Fruit fly (Drosophila melanogaster) whole organism, embryonic: ENCODE results near the gene foxo.
A peak's percentile ranks its signal among the peaks of the same experiment; 100 is the strongest.

Experiments
- C15 ChIP-seq: fragments of 200-800 bp; sonication (Bioruptor generic); IDR thresholded peaks from 3 replicates; pipeline ENCODE4 v1.3.6; 2022; ENCODE audit warnings: missing biosample characterization, missing genetic modification characterization
- CG10209 ChIP-seq: fragments of 200-800 bp; sonication (Bioruptor generic); optimal IDR thresholded peaks from 3 replicates; lab custom pipeline; 2017; ENCODE audit warnings: missing biosample characterization, mild to moderate bottlenecking, missing genetic modification characterization, missing genetic modification reagents
- CG10462 ChIP-seq: fragments of 200-800 bp; sonication (Bioruptor generic); optimal IDR thresholded peaks from 2 replicates; lab custom pipeline; 2016; ENCODE audit warnings: missing biosample characterization, missing genetic modification characterization
- CG10543 ChIP-seq: fragments of 200-800 bp; sonication (Bioruptor generic); optimal IDR thresholded peaks from 3 replicates; lab custom pipeline; 2017; ENCODE audit warnings: missing biosample characterization, mild to moderate bottlenecking, missing genetic modification characterization, moderate library complexity
- CG12071 ChIP-seq: fragments of 200-800 bp; sonication (Bioruptor generic); optimal IDR thresholded peaks from 3 replicates; lab custom pipeline; 2018; ENCODE audit warnings: missing biosample characterization, mild to moderate bottlenecking, missing genetic modification characterization
- CG14667 ChIP-seq: fragments of 200-800 bp; sonication (Bioruptor generic); IDR thresholded peaks from 2 replicates; pipeline ENCODE4 v1.3.6; 2022; ENCODE audit warnings: missing biosample characterization, missing genetic modification characterization
- CG14860 ChIP-seq: fragments of 200-800 bp; sonication (Bioruptor generic); IDR thresholded peaks from 3 replicates; pipeline ENCODE4 v1.3.6; 2022; ENCODE audit warnings: missing biosample characterization, missing genetic modification characterization; ENCODE audit not compliant: partially characterized antibody
- CG16813 ChIP-seq: fragments of 200-800 bp; sonication (Bioruptor generic); IDR thresholded peaks from 3 replicates; pipeline ENCODE4 v1.3.6; 2022; ENCODE audit warnings: missing biosample characterization, missing genetic modification characterization; ENCODE audit not compliant: partially characterized antibody
- CG17361 ChIP-seq: fragments of 200-800 bp; sonication (Bioruptor generic); IDR thresholded peaks from 3 replicates; pipeline ENCODE4 v1.3.6; 2022; ENCODE audit warnings: missing biosample characterization, missing genetic modification characterization
- CG17802 ChIP-seq: fragments of 200-800 bp; sonication (Bioruptor generic); optimal IDR thresholded peaks from 2 replicates; lab custom pipeline; 2018; ENCODE audit warnings: missing biosample characterization, mild to moderate bottlenecking, missing genetic modification characterization, moderate library complexity
- CG17912 ChIP-seq: fragments of 200-800 bp; sonication (Bioruptor generic); optimal IDR thresholded peaks from 2 replicates; lab custom pipeline; 2018; ENCODE audit warnings: missing biosample characterization, mild to moderate bottlenecking, missing genetic modification characterization
- CG2199 ChIP-seq: fragments of 200-800 bp; sonication (Bioruptor generic); IDR thresholded peaks from 3 replicates; pipeline ENCODE4 v1.3.6; 2022; ENCODE audit warnings: missing biosample characterization, missing genetic modification characterization
- CG2202 ChIP-seq: fragments of 200-800 bp; sonication (Bioruptor generic); optimal IDR thresholded peaks from 2 replicates; lab custom pipeline; 2018; ENCODE audit warnings: missing biosample characterization, mild to moderate bottlenecking, missing genetic modification characterization
- CG2875 ChIP-seq: fragments of 200-800 bp; sonication (Bioruptor generic); optimal IDR thresholded peaks from 2 replicates; lab custom pipeline; 2017; ENCODE audit warnings: missing biosample characterization, mild to moderate bottlenecking, missing genetic modification characterization, missing genetic modification reagents
- CG30403 ChIP-seq: fragments of 200-800 bp; sonication (Bioruptor generic); optimal IDR thresholded peaks from 3 replicates; lab custom pipeline; 2016; ENCODE audit warnings: missing biosample characterization, missing genetic modification characterization
- CG30431 ChIP-seq: fragments of 200-800 bp; sonication (Bioruptor generic); optimal IDR thresholded peaks from 2 replicates; lab custom pipeline; 2017; ENCODE audit warnings: missing biosample characterization, missing genetic modification characterization
- CG31388 ChIP-seq: fragments of 200-800 bp; sonication (Bioruptor generic); optimal IDR thresholded peaks from 2 replicates; lab custom pipeline; 2016; ENCODE audit warnings: missing biosample characterization, missing genetic modification characterization
- CG34224 ChIP-seq: fragments of 200-800 bp; sonication (Bioruptor generic); IDR thresholded peaks from 3 replicates; pipeline ENCODE4 v1.3.6; 2022; ENCODE audit warnings: missing biosample characterization, missing genetic modification characterization; ENCODE audit not compliant: partially characterized antibody
- CG5953 ChIP-seq: fragments of 200-800 bp; sonication (Bioruptor generic); IDR thresholded peaks from 2 replicates; pipeline ENCODE4 v1.3.6; 2022; ENCODE audit warnings: missing biosample characterization, missing genetic modification characterization
- CG8359 ChIP-seq: fragments of 200-800 bp; sonication (Bioruptor generic); optimal IDR thresholded peaks from 2 replicates; lab custom pipeline; 2017; ENCODE audit warnings: missing biosample characterization, mild to moderate bottlenecking, missing genetic modification characterization, borderline replicate concordance
- Dad ChIP-seq: fragments of 200-800 bp; sonication (Bioruptor generic); optimal IDR thresholded peaks from 3 replicates; lab custom pipeline; 2016; ENCODE audit warnings: missing biosample characterization, missing genetic modification characterization
- Dip3 ChIP-seq: fragments of 200-800 bp; sonication (Bioruptor generic); optimal IDR thresholded peaks from 3 replicates; lab custom pipeline; 2016; ENCODE audit warnings: missing biosample characterization, missing genetic modification characterization
- Doc2 ChIP-seq: fragments of 200-800 bp; sonication (Bioruptor generic); IDR thresholded peaks from 2 replicates; pipeline ENCODE4 v1.3.6; 2022; ENCODE audit warnings: missing biosample characterization, missing genetic modification characterization
- E2f1 ChIP-seq: fragments of 200-800 bp; sonication (Bioruptor generic); IDR thresholded peaks from 2 replicates; pipeline ENCODE4 v1.3.6; 2022; ENCODE audit warnings: missing biosample characterization, missing genetic modification characterization
- Eip74EF ChIP-seq, 2 experiments: fragments of 200-800 bp in 1 of 2; fragments of >200 bp in 1 of 2; sonication (Bioruptor generic) in 1 of 2; optimal IDR thresholded peaks; 2 replicates each; lab custom pipeline; 2017 to 2019; ENCODE audit warnings: missing biosample characterization in 2 of 2, missing genetic modification characterization in 2 of 2, mild to moderate bottlenecking in 1 of 2, moderate library complexity in 1 of 2
- Hey ChIP-seq: fragments of 200-800 bp; sonication (Bioruptor generic); optimal IDR thresholded peaks from 3 replicates; lab custom pipeline; 2018; ENCODE audit warnings: missing biosample characterization, mild to moderate bottlenecking, missing genetic modification characterization
- Kr ChIP-seq: fragments of 200-800 bp; sonication (Bioruptor generic); optimal IDR thresholded peaks from 2 replicates; lab custom pipeline; 2017; ENCODE audit warnings: missing biosample characterization, mild to moderate bottlenecking, missing genetic modification characterization
- MTF-1 ChIP-seq: fragments of 200-800 bp; sonication (Bioruptor generic); optimal IDR thresholded peaks from 2 replicates; lab custom pipeline; 2018; ENCODE audit warnings: missing biosample characterization, mild to moderate bottlenecking, missing genetic modification characterization, borderline replicate concordance
- NK7.1 ChIP-seq: fragments of 200-800 bp; sonication (Bioruptor generic); optimal IDR thresholded peaks from 3 replicates; lab custom pipeline; 2016; ENCODE audit warnings: missing biosample characterization, missing genetic modification characterization
- al ChIP-seq: fragments of 200-800 bp; sonication (Bioruptor generic); IDR thresholded peaks from 2 replicates; pipeline ENCODE4 v1.3.6; 2022; ENCODE audit warnings: missing biosample characterization, missing genetic modification characterization
- bcd ChIP-seq: fragments of 200-800 bp; sonication (Bioruptor generic); optimal IDR thresholded peaks from 2 replicates; lab custom pipeline; 2017; ENCODE audit warnings: missing biosample characterization, mild to moderate bottlenecking, missing genetic modification characterization
- bsh ChIP-seq, 2 experiments: fragments of 200-800 bp; sonication (Bioruptor generic); optimal IDR thresholded peaks; 2 replicates each; lab custom pipeline; 2017 to 2018; ENCODE audit warnings: mild to moderate bottlenecking in 2 of 2, missing biosample characterization in 2 of 2, missing genetic modification characterization in 2 of 2, moderate library complexity in 1 of 2
- corto ChIP-seq: fragments of 200-800 bp; sonication (Bioruptor generic); optimal IDR thresholded peaks from 2 replicates; lab custom pipeline; 2016; ENCODE audit warnings: missing biosample characterization, mild to moderate bottlenecking, missing genetic modification characterization, moderate library complexity
- croc ChIP-seq: fragments of 200-800 bp; sonication (Bioruptor generic); conservative IDR thresholded peaks from 3 replicates; pipeline ENCODE4 v1.3.6; 2022; ENCODE audit warnings: missing biosample characterization, missing genetic modification characterization
- cwo ChIP-seq: fragments of 200-800 bp; sonication (Bioruptor generic); optimal IDR thresholded peaks from 3 replicates; lab custom pipeline; 2017; ENCODE audit warnings: missing biosample characterization, missing genetic modification characterization, mild to moderate bottlenecking, moderate library complexity, missing genetic modification reagents
- dati ChIP-seq: fragments of 200-800 bp; sonication (Bioruptor generic); IDR thresholded peaks from 2 replicates; pipeline ENCODE4 v1.3.6; 2022; ENCODE audit warnings: missing biosample characterization, missing genetic modification characterization
- en ChIP-seq: fragments of 200-800 bp; sonication (Bioruptor generic); optimal IDR thresholded peaks from 2 replicates; lab custom pipeline; 2016; ENCODE audit warnings: missing biosample characterization, missing genetic modification characterization
- ftz-f1 ChIP-seq: fragments of 200-800 bp; sonication (Bioruptor generic); optimal IDR thresholded peaks from 2 replicates; lab custom pipeline; 2016; ENCODE audit warnings: missing biosample characterization, missing genetic modification characterization
- gfzf ChIP-seq: fragments of 200-800 bp; sonication (Bioruptor generic); optimal IDR thresholded peaks from 2 replicates; lab custom pipeline; 2016; ENCODE audit warnings: missing biosample characterization, mild to moderate bottlenecking, missing genetic modification characterization, moderate library complexity
- ind ChIP-seq: fragments of 200-800 bp; sonication (Bioruptor generic); optimal IDR thresholded peaks from 3 replicates; lab custom pipeline; 2016; ENCODE audit warnings: missing biosample characterization, missing genetic modification characterization
- kah ChIP-seq: fragments of 200-800 bp; sonication (Bioruptor generic); optimal IDR thresholded peaks from 2 replicates; lab custom pipeline; 2018; ENCODE audit warnings: missing biosample characterization, mild to moderate bottlenecking, missing genetic modification characterization
- pum ChIP-seq: fragments of 200-800 bp; sonication (Bioruptor generic); optimal IDR thresholded peaks from 2 replicates; lab custom pipeline; 2016; ENCODE audit warnings: missing biosample characterization, missing genetic modification characterization
- ro ChIP-seq: fragments of 200-800 bp; sonication (Bioruptor generic); IDR thresholded peaks from 2 replicates; pipeline ENCODE4 v1.3.6; 2022; ENCODE audit warnings: missing biosample characterization, missing genetic modification characterization
- slbo ChIP-seq: fragments of 200-800 bp; sonication (Bioruptor generic); IDR thresholded peaks from 2 replicates; pipeline ENCODE4 v1.3.6; 2022; ENCODE audit warnings: missing biosample characterization, missing genetic modification characterization
- slp2 ChIP-seq: fragments of 200-800 bp; sonication (Bioruptor generic); optimal IDR thresholded peaks from 2 replicates; lab custom pipeline; 2016; ENCODE audit warnings: missing biosample characterization, missing genetic modification characterization
- sug ChIP-seq: fragments of 200-800 bp; optimal IDR thresholded peaks from 2 replicates; lab custom pipeline; 2019; ENCODE audit warnings: missing biosample characterization, mild to moderate bottlenecking, missing genetic modification characterization, moderate library complexity
- ttk ChIP-seq: fragments of 200-800 bp; sonication (Bioruptor generic); IDR thresholded peaks from 2 replicates; pipeline ENCODE4 v2.1.2; 2022; ENCODE audit warnings: missing biosample characterization, missing genetic modification characterization
- usp ChIP-seq: fragments of >200 bp; optimal IDR thresholded peaks from 2 replicates; lab custom pipeline; 2017; ENCODE audit warnings: missing biosample characterization, missing genetic modification characterization
- zfh1 ChIP-seq: fragments of 200-800 bp; sonication (Bioruptor generic); IDR thresholded peaks from 3 replicates; pipeline ENCODE4 v1.3.6; 2022; ENCODE audit warnings: missing biosample characterization, missing genetic modification characterization

Gene foxo

DNA sequence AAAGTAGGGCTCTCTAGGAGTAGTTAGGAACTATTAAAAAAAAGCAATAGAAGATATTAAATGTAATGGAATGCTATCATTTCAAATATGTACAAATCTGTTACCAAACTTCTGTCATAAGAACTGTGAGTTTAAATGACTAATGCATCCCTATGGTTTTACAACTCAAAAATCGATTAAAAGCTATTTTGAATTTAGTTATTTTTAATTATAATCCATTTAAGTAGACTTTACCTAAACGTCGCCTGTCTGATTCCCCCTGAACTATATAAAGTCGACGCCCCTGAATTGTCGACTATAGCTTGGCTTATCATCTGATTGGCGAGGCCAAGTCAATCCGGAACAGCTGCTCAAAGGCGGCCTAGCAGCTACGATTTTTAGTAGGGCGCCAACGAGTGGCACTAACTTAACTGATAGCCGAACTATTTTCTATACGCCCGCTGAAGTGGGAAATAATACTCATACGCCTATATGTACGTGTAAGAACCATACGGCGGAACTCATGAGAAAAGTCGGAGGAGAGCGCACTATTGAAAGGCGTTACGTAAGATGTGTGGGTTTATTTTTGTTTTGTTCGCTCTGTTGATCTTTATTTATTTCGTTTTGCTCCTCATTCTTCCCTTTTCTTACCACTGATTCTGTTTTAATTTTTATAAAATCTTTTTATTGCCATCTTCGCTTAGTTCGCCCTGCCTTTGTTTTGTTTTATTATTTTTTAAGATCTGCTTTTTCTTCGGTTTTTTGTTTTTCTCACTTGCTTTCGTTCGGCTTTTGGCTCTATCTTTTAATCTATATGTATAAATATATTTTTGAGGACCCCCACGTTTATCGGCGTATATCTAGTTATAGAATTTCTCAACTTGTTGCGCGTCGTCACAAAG is 5.5 kb downstream of the foxo start (continued):
- TF ChIP-seq CG31388 (GFP tag; lab: Kevin White, UChicago) = no peak
- peak; percentile 35 for TF ChIP-seq ftz-f1 (GFP tag; lab: Kevin White, UChicago)
- peak; percentile 41 for TF ChIP-seq kah
- TF ChIP-seq CG2202 (tag; lab: Kevin White, UChicago) = no peak
- no peak for TF ChIP-seq CG16813 (GFP tag; lab: Robert Waterston, UW)
- TF ChIP-seq CG17912 (GFP tag; lab: Kevin White, UChicago) = no peak
- TF ChIP-seq C15 = no peak
- no peak for TF ChIP-seq dati (GFP tag; lab: Robert Waterston, UW)
- TF ChIP-seq pum (GFP tag; lab: Kevin White, UChicago) = no peak
- TF ChIP-seq ro (GFP tag; lab: Robert Waterston, UW) = no peak
- peak; percentile 74 for TF ChIP-seq sug (tag; lab: Kevin White, UChicago)
- TF ChIP-seq Eip74EF (GFP tag; optimal IDR thresholded peaks at IDR 0.05; lab: Kevin White, UChicago) = peak in 1 of 2 experiments; percentile 19
- TF ChIP-seq slbo (GFP tag; lab: Robert Waterston, UW) = peak; percentile 60; the same call in 1 of the 2 replicates
- no peak for TF ChIP-seq CG10462 (GFP tag; lab: Kevin White, UChicago)
- TF ChIP-seq ind (GFP tag; lab: Kevin White, UChicago) = peak; percentile 11
- no peak for TF ChIP-seq ttk (GFP tag; lab: Robert Waterston, UW)
- peak; percentile 44 for TF ChIP-seq bcd
- TF ChIP-seq CG2199 (GFP tag; lab: Robert Waterston, UW) = peak; percentile 85; the same call in 2 of the 3 replicates
- TF ChIP-seq CG8359 = peak; percentile 18
- no peak for TF ChIP-seq CG14860 (GFP tag; lab: Robert Waterston, UW)
- no peak for TF ChIP-seq CG14667 (GFP tag; lab: Robert Waterston, UW)
- TF ChIP-seq croc = no peak; the same call in 2 of the 3 replicates
- no peak; the same call in none of the 3 replicates for TF ChIP-seq CG17361 (GFP tag; lab: Robert Waterston, UW)
- TF ChIP-seq Dip3 (GFP tag; lab: Kevin White, UChicago) = no peak
- peak; percentile 16 to 20 for TF ChIP-seq bsh (GFP tag; optimal IDR thresholded peaks at IDR 0.05; lab: Kevin White, UChicago)
- peak; percentile 56 for TF ChIP-seq cwo (GFP tag; lab: Kevin White, UChicago)
- no peak for TF ChIP-seq NK7.1 (GFP tag; lab: Kevin White, UChicago)
- TF ChIP-seq al = no peak
- TF ChIP-seq en = no peak
- no peak for TF ChIP-seq CG10209 (GFP tag; lab: Kevin White, UChicago)
- no peak for TF ChIP-seq CG17802 (tag; lab: Kevin White, UChicago)
- TF ChIP-seq Kr (GFP tag; lab: Kevin White, UChicago) = no peak
- TF ChIP-seq gfzf (GFP tag; lab: Kevin White, UChicago) = no peak
- peak; percentile 45 for TF ChIP-seq CG30403 (GFP tag; lab: Kevin White, UChicago)
- no peak for TF ChIP-seq CG34224 (GFP tag; lab: Robert Waterston, UW)
- no peak for TF ChIP-seq CG5953 (GFP tag; lab: Robert Waterston, UW)
- no peak for TF ChIP-seq CG12071 (GFP tag; lab: Kevin White, UChicago)
- no peak for TF ChIP-seq corto (GFP tag; lab: Kevin White, UChicago)
- TF ChIP-seq CG2875 (GFP tag; lab: Kevin White, UChicago) = no peak
- no peak for TF ChIP-seq Doc2 (GFP tag; lab: Robert Waterston, UW)
- no peak for TF ChIP-seq MTF-1
- no peak for TF ChIP-seq slp2 (GFP tag; lab: Kevin White, UChicago)
- no peak for TF ChIP-seq zfh1 (GFP tag; lab: Robert Waterston, UW)
- TF ChIP-seq CG30431 (GFP tag; lab: Kevin White, UChicago) = no peak
- peak; percentile 13 for TF ChIP-seq Dad (GFP tag; lab: Kevin White, UChicago)
- TF ChIP-seq Hey (tag; lab: Kevin White, UChicago) = no peak
- 0 out of 2 replicates have a peak, but pooled peaks have one; percentile 10 for TF ChIP-seq E2f1 (GFP tag; lab: Robert Waterston, UW)
- peak; percentile 27 for TF ChIP-seq CG10543 (GFP tag; lab: Kevin White, UChicago)
- no peak for TF ChIP-seq usp (GFP tag; lab: Kevin White, UChicago)
